Worm (Caenorhabditis elegans) whole organism, L2 larva: Measurements from ENCODE around the gene T11F9.10.

Experiments used
- F13H6.1 ChIP-seq: sonication (generic microtip); optimal IDR thresholded peaks from 2 replicates; lab custom pipeline; 2016; ENCODE audit warnings: missing genetic modification characterization, missing compliant biosample characterization
- ZK546.5 ChIP-seq: sonication (generic microtip); optimal IDR thresholded peaks from 2 replicates; lab custom pipeline; 2017; ENCODE audit warnings: missing biosample characterization, missing genetic modification characterization
- dmd-4 ChIP-seq: sonication (generic microtip); optimal IDR thresholded peaks from 2 replicates; lab custom pipeline; 2017; ENCODE audit warnings: missing biosample characterization, missing genetic modification characterization
- elt-3 ChIP-seq: sonication (generic microtip); optimal IDR thresholded peaks from 2 replicates; lab custom pipeline; 2017; ENCODE audit warnings: missing biosample characterization, missing genetic modification characterization
- fos-1 ChIP-seq: fragments of 150-350 bp; optimal IDR thresholded peaks from 2 replicates; lab custom pipeline; 2014; ENCODE audit warnings: missing biosample characterization, missing genetic modification characterization
- nhr-23 ChIP-seq: fragments of 150-350 bp; optimal IDR thresholded peaks from 2 replicates; lab custom pipeline; 2014; ENCODE audit warnings: missing biosample characterization, missing genetic modification reagents, missing genetic modification characterization
- nhr-77 ChIP-seq: fragments of 150-350 bp; optimal IDR thresholded peaks from 2 replicates; lab custom pipeline; 2014; ENCODE audit warnings: missing biosample characterization, missing genetic modification characterization
- peb-1 ChIP-seq: fragments of 150-350 bp; optimal IDR thresholded peaks from 2 replicates; lab custom pipeline; 2014; ENCODE audit warnings: missing biosample characterization, missing genetic modification characterization
- sma-3 ChIP-seq: sonication (generic microtip); optimal IDR thresholded peaks from 2 replicates; lab custom pipeline; 2016; ENCODE audit warnings: missing genetic modification reagents, missing genetic modification characterization, missing compliant biosample characterization
- zag-1 ChIP-seq: fragments of 150-350 bp; optimal IDR thresholded peaks from 2 replicates; lab custom pipeline; 2014; ENCODE audit warnings: missing biosample characterization, missing genetic modification characterization
- ztf-11 ChIP-seq: sonication (generic microtip); optimal IDR thresholded peaks from 2 replicates; lab custom pipeline; 2017; ENCODE audit warnings: missing biosample characterization, missing genetic modification characterization

- TF ChIP-seq fos-1 (tag; lab: Kevin White, UChicago) = no peak
- no peak for TF ChIP-seq zag-1 (tag; lab: Kevin White, UChicago)
- TF ChIP-seq elt-3 (tag; lab: Kevin White, UChicago) = no peak
- TF ChIP-seq dmd-4 = no peak
- TF ChIP-seq ZK546.5 (tag; lab: Kevin White, UChicago) = no peak
- no peak for TF ChIP-seq nhr-77
- TF ChIP-seq F13H6.1 (tag; lab: Kevin White, UChicago) = no peak
- no peak for TF ChIP-seq ztf-11
- TF ChIP-seq sma-3 = no peak
- no peak for TF ChIP-seq peb-1 (tag; lab: Kevin White, UChicago)
- no peak for TF ChIP-seq nhr-23
Measured at ce11 chrV:11528633-11529327, 42.0 kb downstream of the T11F9.10 start.
